Worm (Caenorhabditis elegans): ENCODE data around the gene nhr-110.

ce11 chrV:1635859-1636258 lies 11.6 kb upstream of the nhr-110 start, which contains the start of gene str-222:
- TF ChIP-seq snpc-1.1 (tag; optimal IDR thresholded peaks at IDR 0.05; ENCODE audit: insufficient read depth): no peak
- no peak for TF ChIP-seq bed-1 (GFP tag; IDR thresholded peaks at IDR 0.05)
- no peak for TF ChIP-seq madf-3 (GFP tag; IDR thresholded peaks at IDR 0.05)
- no peak for TF ChIP-seq athp-1 (tag; optimal IDR thresholded peaks at IDR 0.05)
- TF ChIP-seq D2030.7 (GFP tag; IDR thresholded peaks at IDR 0.05): no peak
- no peak for TF ChIP-seq aptf-3 (GFP tag; IDR thresholded peaks at IDR 0.05)
